Worm (Caenorhabditis elegans): Measurements from ENCODE around the gene ulp-4.

ce11 chrII:8129040-8129387, 746 bp upstream of the ulp-4 start:
- no peak for TF ChIP-seq lin-15B (tag; optimal IDR thresholded peaks at IDR 0.05)
- TF ChIP-seq ztf-4 (tag; optimal IDR thresholded peaks at IDR 0.05) = no peak
- TF ChIP-seq nhr-20 (tag; optimal IDR thresholded peaks at IDR 0.05) = no peak
- no peak for TF ChIP-seq pag-3 (tag; optimal IDR thresholded peaks at IDR 0.05; ENCODE audit: borderline replicate concordance, insufficient read depth)
- no peak for TF ChIP-seq elt-3 (tag; optimal IDR thresholded peaks at IDR 0.05)
- no peak for TF ChIP-seq egl-13 (tag; optimal IDR thresholded peaks at IDR 0.05)
- TF ChIP-seq fkh-4 (tag; optimal IDR thresholded peaks at IDR 0.05; ENCODE audit: borderline replicate concordance) = no peak
- TF ChIP-seq unc-30 (tag; optimal IDR thresholded peaks at IDR 0.05) = no peak
- no peak for TF ChIP-seq egl-27 (tag; optimal IDR thresholded peaks at IDR 0.05)
- no peak for TF ChIP-seq sptf-1 (tag; optimal IDR thresholded peaks at IDR 0.05)
- TF ChIP-seq unc-130 (tag; optimal IDR thresholded peaks at IDR 0.05) = no peak
- no peak for TF ChIP-seq jun-1 (tag; optimal IDR thresholded peaks at IDR 0.05)
- no peak for TF ChIP-seq C04F5.9 (tag; optimal IDR thresholded peaks at IDR 0.05)
